Fruit fly (Drosophila melanogaster) whole organism, embryonic: ENCODE measurements around the gene CG6431.

Experiments
- Atf-2 ChIP-seq: fragments of 200-800 bp; sonication (Bioruptor generic); optimal IDR thresholded peaks from 2 replicates; lab custom pipeline; 2016; ENCODE audit warnings: missing biosample characterization, missing genetic modification characterization
- CG10366 ChIP-seq: fragments of 200-800 bp; sonication (Bioruptor generic); IDR thresholded peaks from 2 replicates; pipeline ENCODE4 v1.3.6; 2022; ENCODE audit warnings: missing biosample characterization, missing genetic modification characterization
- CG10462 ChIP-seq: fragments of 200-800 bp; sonication (Bioruptor generic); optimal IDR thresholded peaks from 2 replicates; lab custom pipeline; 2016; ENCODE audit warnings: missing biosample characterization, missing genetic modification characterization
- CG12236 ChIP-seq: fragments of 200-800 bp; sonication (Bioruptor generic); optimal IDR thresholded peaks from 2 replicates; lab custom pipeline; 2016; ENCODE audit warnings: missing biosample characterization, missing genetic modification characterization
- CG13424 ChIP-seq: fragments of 200-800 bp; sonication (Bioruptor generic); optimal IDR thresholded peaks from 2 replicates; lab custom pipeline; 2019; ENCODE audit warnings: missing biosample characterization, mild to moderate bottlenecking, missing genetic modification characterization, moderate library complexity
- CG14860 ChIP-seq: fragments of 200-800 bp; sonication (Bioruptor generic); IDR thresholded peaks from 3 replicates; pipeline ENCODE4 v1.3.6; 2022; ENCODE audit warnings: missing biosample characterization, missing genetic modification characterization; ENCODE audit not compliant: partially characterized antibody
- CG15269 ChIP-seq: fragments of 200-800 bp; sonication (Bioruptor generic); optimal IDR thresholded peaks from 2 replicates; lab custom pipeline; 2018; ENCODE audit warnings: missing biosample characterization, mild to moderate bottlenecking, missing genetic modification characterization, moderate library complexity
- CG15601 ChIP-seq: fragments of 200-800 bp; sonication (Bioruptor generic); optimal IDR thresholded peaks from 3 replicates; lab custom pipeline; 2019; ENCODE audit warnings: missing biosample characterization, mild to moderate bottlenecking, missing genetic modification characterization, moderate library complexity
- CG17328 ChIP-seq: fragments of 200-800 bp; sonication (Bioruptor generic); IDR thresholded peaks from 2 replicates; pipeline ENCODE4 v1.3.6; 2022; ENCODE audit warnings: missing biosample characterization, missing genetic modification characterization
- CG17385 ChIP-seq: fragments of 200-800 bp; sonication (Bioruptor generic); optimal IDR thresholded peaks from 3 replicates; lab custom pipeline; 2018; ENCODE audit warnings: missing biosample characterization, mild to moderate bottlenecking, missing genetic modification characterization
- CG18619 ChIP-seq: fragments of 200-800 bp; sonication (Bioruptor generic); optimal IDR thresholded peaks from 3 replicates; lab custom pipeline; 2017; ENCODE audit warnings: missing biosample characterization, mild to moderate bottlenecking, missing genetic modification characterization
- CG2712 ChIP-seq: fragments of 200-800 bp; optimal IDR thresholded peaks from 3 replicates; lab custom pipeline; 2019; ENCODE audit warnings: missing biosample characterization, mild to moderate bottlenecking, missing genetic modification characterization, moderate library complexity
- CG32532 ChIP-seq: fragments of 200-800 bp; sonication (Bioruptor generic); IDR thresholded peaks from 2 replicates; pipeline ENCODE4 v1.3.6; 2022; ENCODE audit warnings: missing biosample characterization, missing genetic modification characterization
- CG33557 ChIP-seq: fragments of 200-800 bp; sonication (Bioruptor generic); optimal IDR thresholded peaks from 2 replicates; lab custom pipeline; 2019; ENCODE audit warnings: missing biosample characterization, mild to moderate bottlenecking, missing genetic modification characterization, moderate library complexity
- CG3847 ChIP-seq: fragments of 200-800 bp; sonication (Bioruptor generic); IDR thresholded peaks from 2 replicates; pipeline ENCODE4 v1.3.6; 2022; ENCODE audit warnings: missing biosample characterization, missing genetic modification characterization
- CG4707 ChIP-seq: fragments of 200-800 bp; sonication (Bioruptor generic); optimal IDR thresholded peaks from 2 replicates; lab custom pipeline; 2018; ENCODE audit warnings: missing biosample characterization, mild to moderate bottlenecking, missing genetic modification characterization, moderate library complexity
- CG4730 ChIP-seq: fragments of 200-800 bp; sonication (Bioruptor generic); IDR thresholded peaks from 2 replicates; pipeline ENCODE4 v1.3.6; 2022; ENCODE audit warnings: missing biosample characterization, missing genetic modification characterization
- CG4854 ChIP-seq: fragments of 200-800 bp; sonication (Bioruptor generic); optimal IDR thresholded peaks from 2 replicates; lab custom pipeline; 2016; ENCODE audit warnings: missing biosample characterization, missing genetic modification characterization, inconsistent platforms
- CG5180 ChIP-seq: fragments of 200-800 bp; sonication (Bioruptor generic); optimal IDR thresholded peaks from 3 replicates; lab custom pipeline; 2017; ENCODE audit warnings: missing biosample characterization, missing genetic modification characterization, mild to moderate bottlenecking, moderate library complexity, missing genetic modification reagents
- CG8765 ChIP-seq: fragments of 200-800 bp; sonication (Bioruptor generic); IDR thresholded peaks from 2 replicates; pipeline ENCODE4 v1.3.6; 2022; ENCODE audit warnings: missing biosample characterization, missing genetic modification characterization
- CG9215 ChIP-seq: fragments of 200-800 bp; sonication (Bioruptor generic); IDR thresholded peaks from 2 replicates; pipeline ENCODE4 v1.3.6; 2022; ENCODE audit warnings: missing biosample characterization, missing genetic modification characterization
- Dad ChIP-seq: fragments of 200-800 bp; sonication (Bioruptor generic); optimal IDR thresholded peaks from 3 replicates; lab custom pipeline; 2016; ENCODE audit warnings: missing biosample characterization, missing genetic modification characterization
- Deaf1 ChIP-seq: fragments of 200-800 bp; optimal IDR thresholded peaks from 3 replicates; lab custom pipeline; 2019; ENCODE audit warnings: missing biosample characterization, mild to moderate bottlenecking, missing genetic modification characterization, moderate library complexity
- Dip2 ChIP-seq: fragments of 200-800 bp; sonication (Bioruptor generic); IDR thresholded peaks from 2 replicates; pipeline ENCODE4 v1.3.6; 2022; ENCODE audit warnings: missing biosample characterization, missing genetic modification characterization
- Dll ChIP-seq: fragments of 200-800 bp; sonication (Bioruptor generic); IDR thresholded peaks from 4 replicates; pipeline ENCODE4 v1.3.6; 2022; ENCODE audit warnings: missing biosample characterization, missing genetic modification characterization; ENCODE audit not compliant: partially characterized antibody
- Ets65A ChIP-seq: fragments of 200-800 bp; sonication (Bioruptor generic); peaks from one replicate; lab custom pipeline; 2016; ENCODE audit warnings: missing biosample characterization, missing genetic modification characterization
- Gug ChIP-seq: fragments of 200-800 bp; sonication (Bioruptor generic); IDR thresholded peaks from 4 replicates; pipeline ENCODE4 v1.3.6; 2022; ENCODE audit warnings: missing biosample characterization, missing genetic modification characterization
- Hr51 ChIP-seq, 2 experiments: fragments of 200-800 bp; sonication (Bioruptor generic); optimal IDR thresholded peaks; 2 replicates in 1 of 2; 3 replicates in 1 of 2; lab custom pipeline; 2016 to 2018; ENCODE audit warnings: missing biosample characterization in 2 of 2, missing genetic modification characterization in 2 of 2, mild to moderate bottlenecking in 1 of 2, moderate library complexity in 1 of 2
- Myb ChIP-seq: fragments of 200-800 bp; sonication (Bioruptor generic); optimal IDR thresholded peaks from 2 replicates; lab custom pipeline; 2016; ENCODE audit warnings: missing biosample characterization, missing genetic modification characterization
- Neu2 ChIP-seq: fragments of 200-800 bp; sonication (Bioruptor generic); optimal IDR thresholded peaks from 3 replicates; lab custom pipeline; 2016; ENCODE audit warnings: missing biosample characterization, missing genetic modification characterization, borderline replicate concordance
- NfI ChIP-seq: fragments of 200-800 bp; sonication (Bioruptor generic); optimal IDR thresholded peaks from 3 replicates; lab custom pipeline; 2018; ENCODE audit warnings: missing biosample characterization, mild to moderate bottlenecking, missing genetic modification characterization, moderate library complexity
- Poxn ChIP-seq: fragments of 200-800 bp; sonication (Bioruptor generic); IDR thresholded peaks from 2 replicates; pipeline ENCODE4 v1.3.6; 2022; ENCODE audit warnings: missing biosample characterization, missing genetic modification characterization
- Tbp ChIP-seq: fragments of >200 bp; optimal IDR thresholded peaks from 2 replicates; lab custom pipeline; 2018; ENCODE audit warnings: missing biosample characterization, missing genetic modification characterization
- Trl ChIP-seq, 3 experiments: fragments of >200 bp in 2 of 3; fragments of 200-800 bp in 1 of 3; sonication (Bioruptor generic) in 1 of 3; optimal IDR thresholded peaks; 2 replicates in 1 of 3; 3 replicates in 2 of 3; lab custom pipeline; 2016 to 2017; ENCODE audit warnings: missing biosample characterization in 1 of 3, missing genetic modification characterization in 1 of 3
- ara ChIP-seq: fragments of 200-800 bp; sonication (Bioruptor generic); IDR thresholded peaks from 2 replicates; pipeline ENCODE4 v1.3.6; 2022; ENCODE audit warnings: missing biosample characterization, missing genetic modification characterization
- ash1 ChIP-seq: fragments of 200-800 bp; sonication (Bioruptor generic); optimal IDR thresholded peaks from 2 replicates; lab custom pipeline; 2018; ENCODE audit warnings: missing biosample characterization, mild to moderate bottlenecking, missing genetic modification characterization
- corto ChIP-seq: fragments of 200-800 bp; sonication (Bioruptor generic); optimal IDR thresholded peaks from 2 replicates; lab custom pipeline; 2016; ENCODE audit warnings: missing biosample characterization, mild to moderate bottlenecking, missing genetic modification characterization, moderate library complexity
- cwo ChIP-seq: fragments of 200-800 bp; sonication (Bioruptor generic); optimal IDR thresholded peaks from 3 replicates; lab custom pipeline; 2017; ENCODE audit warnings: missing biosample characterization, missing genetic modification characterization, mild to moderate bottlenecking, moderate library complexity, missing genetic modification reagents
- dati ChIP-seq: fragments of 200-800 bp; sonication (Bioruptor generic); IDR thresholded peaks from 2 replicates; pipeline ENCODE4 v1.3.6; 2022; ENCODE audit warnings: missing biosample characterization, missing genetic modification characterization
- dmrt99B ChIP-seq: fragments of 200-800 bp; sonication (Bioruptor generic); optimal IDR thresholded peaks from 2 replicates; lab custom pipeline; 2018; ENCODE audit warnings: missing biosample characterization, mild to moderate bottlenecking, missing genetic modification characterization, moderate library complexity
- fd3F ChIP-seq: fragments of 200-800 bp; sonication (Bioruptor generic); optimal IDR thresholded peaks from 2 replicates; lab custom pipeline; 2018; ENCODE audit warnings: missing biosample characterization, mild to moderate bottlenecking, missing genetic modification characterization, moderate library complexity
- jigr1 ChIP-seq: fragments of 200-800 bp; sonication (Bioruptor generic); IDR thresholded peaks from 3 replicates; pipeline ENCODE4 v1.3.6; 2022; ENCODE audit warnings: missing biosample characterization, missing genetic modification characterization
- maf-S ChIP-seq: fragments of 200-800 bp; sonication (Bioruptor generic); optimal IDR thresholded peaks from 2 replicates; lab custom pipeline; 2016; ENCODE audit warnings: missing biosample characterization, missing genetic modification characterization
- pb ChIP-seq: fragments of 200-800 bp; sonication (Bioruptor generic); optimal IDR thresholded peaks from 3 replicates; lab custom pipeline; 2016; ENCODE audit warnings: missing biosample characterization, missing genetic modification characterization
- prd ChIP-seq, 3 experiments: fragments of >200 bp in 2 of 3; fragments of 200-800 bp in 1 of 3; sonication (Bioruptor generic) in 1 of 3; optimal IDR thresholded peaks in 2 of 3; IDR thresholded peaks in 1 of 3; 2 replicates in 2 of 3; 3 replicates in 1 of 3; pipeline versions ENCODE4 v1.3.6 to Lab custom; 2017 to 2022; ENCODE audit warnings: missing biosample characterization in 1 of 3, missing genetic modification characterization in 1 of 3
- slp2 ChIP-seq: fragments of 200-800 bp; sonication (Bioruptor generic); optimal IDR thresholded peaks from 2 replicates; lab custom pipeline; 2016; ENCODE audit warnings: missing biosample characterization, missing genetic modification characterization
- sob ChIP-seq: fragments of 200-800 bp; sonication (Bioruptor generic); IDR thresholded peaks from 2 replicates; pipeline ENCODE4 v1.3.6; 2022; ENCODE audit warnings: missing biosample characterization, missing genetic modification characterization
- tx ChIP-seq: fragments of 200-800 bp; sonication (Bioruptor generic); optimal IDR thresholded peaks from 2 replicates; lab custom pipeline; 2016; ENCODE audit warnings: missing biosample characterization, missing genetic modification characterization
- unc-4 ChIP-seq: fragments of 200-800 bp; sonication (Bioruptor generic); IDR thresholded peaks from 2 replicates; pipeline ENCODE4 v1.3.6; 2022; ENCODE audit warnings: missing biosample characterization, missing genetic modification characterization; ENCODE audit not compliant: partially characterized antibody
- vnd ChIP-seq: fragments of 200-800 bp; sonication (Bioruptor generic); IDR thresholded peaks from 3 replicates; pipeline ENCODE4 v1.3.6; 2022; ENCODE audit warnings: missing biosample characterization, missing genetic modification characterization; ENCODE audit not compliant: partially characterized antibody

Gene CG6431

DNA sequence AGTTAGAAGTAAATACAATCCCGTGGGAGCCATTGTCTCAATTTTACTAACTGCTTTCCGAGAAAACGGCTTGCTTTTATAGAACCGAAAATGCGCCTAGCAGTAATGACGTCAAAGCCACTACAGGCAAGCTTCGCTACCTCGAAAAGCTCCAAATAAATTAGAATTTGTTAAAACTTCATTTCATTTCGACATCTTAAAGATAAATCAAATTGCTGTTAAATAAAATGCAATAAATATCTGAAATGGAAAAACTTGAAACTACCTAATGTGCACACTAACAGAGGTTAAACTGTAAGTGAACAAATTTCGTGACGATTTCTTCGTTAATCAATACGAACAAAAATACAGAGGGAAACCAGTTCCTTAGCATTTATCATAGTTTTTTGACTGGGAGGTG is 26.0 kb upstream of the CG6431 start, which contains the start of gene CG7300 (continued):
- peak; percentile 44; the same call in 2 of the 4 replicates for TF ChIP-seq Gug (GFP tag; lab: Robert Waterston, UW)
- peak; percentile 10 for TF ChIP-seq CG10462 (GFP tag; lab: Kevin White, UChicago)
- no peak for TF ChIP-seq CG12236 (GFP tag; lab: Kevin White, UChicago)
- TF ChIP-seq cwo (GFP tag; lab: Kevin White, UChicago): peak; percentile 48
- TF ChIP-seq CG8765 (GFP tag; lab: Robert Waterston, UW): no peak
- TF ChIP-seq ash1: no peak
- peak; percentile 70; the same call in 1 of the 2 replicates for TF ChIP-seq ara (GFP tag; lab: Robert Waterston, UW)
- TF ChIP-seq CG15269 (tag; lab: Kevin White, UChicago): peak; percentile 64
- no peak for TF ChIP-seq corto (GFP tag; lab: Kevin White, UChicago)
- peak; percentile 23 for TF ChIP-seq CG18619 (GFP tag; lab: Kevin White, UChicago)
- TF ChIP-seq Ets65A (GFP tag; lab: Kevin White, UChicago): peak; percentile 90
- no peak for TF ChIP-seq Tbp (GFP tag; lab: Kevin White, UChicago)
- TF ChIP-seq dati (GFP tag; lab: Robert Waterston, UW): no peak
- peak; percentile 61 for TF ChIP-seq CG9215
- TF ChIP-seq slp2: no peak
- peak; percentile 54 for TF ChIP-seq fd3F (GFP tag; lab: Kevin White, UChicago)
- no peak for TF ChIP-seq prd (optimal IDR thresholded peaks at IDR 0.05; lab: Kevin White, UChicago)
- TF ChIP-seq prd (GFP tag; IDR thresholded peaks at IDR 0.05; lab: Robert Waterston, UW): peak; percentile 66; the same call in 2 of the 3 replicates
- TF ChIP-seq dmrt99B (tag; lab: Kevin White, UChicago): peak; percentile 56
- no peak for TF ChIP-seq vnd
- peak; percentile 6 to 40 for TF ChIP-seq Hr51 (GFP tag; optimal IDR thresholded peaks at IDR 0.05; lab: Kevin White, UChicago)
- TF ChIP-seq CG32532 (GFP tag; lab: Robert Waterston, UW): peak; percentile 84
- TF ChIP-seq CG3847 (GFP tag; lab: Robert Waterston, UW): peak; percentile 63
- TF ChIP-seq CG17328: peak; percentile 49
- TF ChIP-seq Dll: no peak
- peak; percentile 63 for TF ChIP-seq CG2712
- TF ChIP-seq CG17385: peak; percentile 49
- TF ChIP-seq tx (GFP tag; lab: Kevin White, UChicago): no peak
- TF ChIP-seq CG4854: peak; percentile 36
- TF ChIP-seq Dad (GFP tag; lab: Kevin White, UChicago): peak; percentile 27
- TF ChIP-seq CG5180 (GFP tag; lab: Kevin White, UChicago): no peak
- TF ChIP-seq CG14860 (GFP tag; lab: Robert Waterston, UW): no peak
- peak; percentile 8 for TF ChIP-seq CG15601 (tag; lab: Kevin White, UChicago)
- no peak for TF ChIP-seq CG4707 (GFP tag; lab: Kevin White, UChicago)
- TF ChIP-seq CG33557: no peak
- no peak for TF ChIP-seq Neu2 (GFP tag; lab: Kevin White, UChicago)
- peak; percentile 40; the same call in 1 of the 2 replicates for TF ChIP-seq CG4730
- TF ChIP-seq NfI (GFP tag; lab: Kevin White, UChicago): peak; percentile 46
- peak; percentile 3 for TF ChIP-seq Myb (GFP tag; lab: Kevin White, UChicago)
- no peak for TF ChIP-seq Trl (optimal IDR thresholded peaks at IDR 0.05; lab: Kevin White, UChicago)
- peak; percentile 32 for TF ChIP-seq Trl (GFP tag; optimal IDR thresholded peaks at IDR 0.05; lab: Kevin White, UChicago)
- no peak for TF ChIP-seq maf-S (GFP tag; lab: Kevin White, UChicago)
- TF ChIP-seq sob (GFP tag; lab: Robert Waterston, UW): peak; percentile 56
- TF ChIP-seq Atf-2 (GFP tag; lab: Kevin White, UChicago): no peak
- no peak for TF ChIP-seq Deaf1 (tag; lab: Kevin White, UChicago)
- peak; percentile 7 for TF ChIP-seq pb
- TF ChIP-seq Poxn: no peak
- no peak for TF ChIP-seq unc-4 (GFP tag; lab: Robert Waterston, UW)
- TF ChIP-seq Dip2: no peak
- no peak for TF ChIP-seq jigr1
- TF ChIP-seq CG10366 (GFP tag; lab: Robert Waterston, UW): peak; percentile 58; the same call in 1 of the 2 replicates
- peak; percentile 40 for TF ChIP-seq CG13424 (tag; lab: Kevin White, UChicago)
